Worm (Caenorhabditis elegans) whole organism, L2 larva: ENCODE results near the gene col-155.

ENCODE experiments used
- R02D3.7 ChIP-seq: fragments of 150-350 bp; optimal IDR thresholded peaks from 2 replicates; lab custom pipeline; 2014; ENCODE audit warnings: missing biosample characterization, missing genetic modification characterization
- Y55F3AM.14 ChIP-seq: fragments of 200-800 bp; sonication (Bioruptor generic); optimal IDR thresholded peaks from 2 replicates; lab custom pipeline; 2018; ENCODE audit warnings: mild to moderate bottlenecking, missing genetic modification characterization, missing compliant biosample characterization
- ZK546.5 ChIP-seq: sonication (generic microtip); optimal IDR thresholded peaks from 2 replicates; lab custom pipeline; 2017; ENCODE audit warnings: missing biosample characterization, missing genetic modification characterization
- alr-1 ChIP-seq: fragments of 150-350 bp; optimal IDR thresholded peaks from 2 replicates; lab custom pipeline; 2014; ENCODE audit warnings: missing biosample characterization, missing genetic modification characterization
- aly-2 ChIP-seq: fragments of 150-350 bp; optimal IDR thresholded peaks from 2 replicates; lab custom pipeline; 2014; ENCODE audit warnings: missing biosample characterization, missing genetic modification characterization
- ama-1 ChIP-seq: fragments of 150-350 bp; optimal IDR thresholded peaks from 2 replicates; lab custom pipeline; 2018; ENCODE audit warnings: inconsistent platforms
- blmp-1 ChIP-seq: sonication (generic microtip); optimal IDR thresholded peaks from 2 replicates; lab custom pipeline; 2017; ENCODE audit warnings: missing genetic modification characterization, mild to moderate bottlenecking, missing compliant biosample characterization, antibody characterized with exemption, moderate library complexity; ENCODE audit not compliant: insufficient read depth
- ceh-16 ChIP-seq: fragments of 150-350 bp; optimal IDR thresholded peaks from 2 replicates; lab custom pipeline; 2014; ENCODE audit warnings: missing biosample characterization, missing genetic modification characterization
- ceh-82 ChIP-seq: fragments of 150-350 bp; optimal IDR thresholded peaks from 2 replicates; lab custom pipeline; 2014; ENCODE audit warnings: missing biosample characterization, missing genetic modification characterization
- crh-2 ChIP-seq: sonication (generic microtip); optimal IDR thresholded peaks from 2 replicates; lab custom pipeline; 2017; ENCODE audit warnings: missing biosample characterization, missing genetic modification characterization
- dmd-4 ChIP-seq: sonication (generic microtip); optimal IDR thresholded peaks from 2 replicates; lab custom pipeline; 2017; ENCODE audit warnings: missing biosample characterization, missing genetic modification characterization
- elt-1 ChIP-seq: fragments of 150-350 bp; optimal IDR thresholded peaks from 2 replicates; lab custom pipeline; 2014; ENCODE audit warnings: missing biosample characterization, missing genetic modification characterization
- elt-3 ChIP-seq: sonication (generic microtip); optimal IDR thresholded peaks from 2 replicates; lab custom pipeline; 2017; ENCODE audit warnings: missing biosample characterization, missing genetic modification characterization
- fos-1 ChIP-seq: fragments of 150-350 bp; optimal IDR thresholded peaks from 2 replicates; lab custom pipeline; 2014; ENCODE audit warnings: missing biosample characterization, missing genetic modification characterization
- gmeb-1 ChIP-seq: fragments of 150-350 bp; optimal IDR thresholded peaks from 2 replicates; lab custom pipeline; 2014; ENCODE audit warnings: missing biosample characterization, missing genetic modification characterization
- lin-11 ChIP-seq: fragments of 150-350 bp; sonication (generic microtip); optimal IDR thresholded peaks from 2 replicates; lab custom pipeline; 2014; ENCODE audit warnings: missing biosample characterization, missing genetic modification characterization, inconsistent platforms, mixed read lengths
- lin-13 ChIP-seq: fragments of 150-350 bp; optimal IDR thresholded peaks from 2 replicates; lab custom pipeline; 2014; ENCODE audit warnings: missing biosample characterization, missing genetic modification reagents, missing genetic modification characterization
- lsy-2 ChIP-seq, 2 experiments: fragments of 150-350 bp in 1 of 2; sonication (generic microtip) in 1 of 2; optimal IDR thresholded peaks; 2 replicates each; lab custom pipeline; 2014 to 2017; ENCODE audit warnings: missing biosample characterization in 2 of 2, missing genetic modification characterization in 2 of 2
- mab-5 ChIP-seq: fragments of 150-350 bp; optimal IDR thresholded peaks from 2 replicates; lab custom pipeline; 2014; ENCODE audit warnings: missing biosample characterization, missing genetic modification characterization
- mbf-1 ChIP-seq: sonication (generic microtip); optimal IDR thresholded peaks from 2 replicates; lab custom pipeline; 2017; ENCODE audit warnings: missing biosample characterization, missing genetic modification characterization
- mdl-1 ChIP-seq, 2 experiments: fragments of 150-350 bp in 1 of 2; sonication (generic microtip) in 1 of 2; optimal IDR thresholded peaks; 2 replicates each; lab custom pipeline; 2017; ENCODE audit warnings: missing biosample characterization in 2 of 2, missing genetic modification characterization in 2 of 2
- nhr-10 ChIP-seq: sonication (generic microtip); optimal IDR thresholded peaks from 2 replicates; lab custom pipeline; 2017; ENCODE audit warnings: missing biosample characterization, missing genetic modification characterization
- nhr-11 ChIP-seq: fragments of 150-350 bp; optimal IDR thresholded peaks from 2 replicates; lab custom pipeline; 2014; ENCODE audit warnings: missing biosample characterization, missing genetic modification characterization
- nhr-23 ChIP-seq: fragments of 150-350 bp; optimal IDR thresholded peaks from 2 replicates; lab custom pipeline; 2014; ENCODE audit warnings: missing biosample characterization, missing genetic modification reagents, missing genetic modification characterization
- nhr-25 ChIP-seq: fragments of 150-350 bp; sonication (generic microtip); optimal IDR thresholded peaks from 3 replicates; lab custom pipeline; 2014; ENCODE audit warnings: missing biosample characterization, missing genetic modification characterization
- nhr-6 ChIP-seq: fragments of 150-350 bp; optimal IDR thresholded peaks from 2 replicates; lab custom pipeline; 2014; ENCODE audit warnings: missing biosample characterization, missing genetic modification characterization
- nhr-77 ChIP-seq: fragments of 150-350 bp; optimal IDR thresholded peaks from 2 replicates; lab custom pipeline; 2014; ENCODE audit warnings: missing biosample characterization, missing genetic modification characterization
- peb-1 ChIP-seq: fragments of 150-350 bp; optimal IDR thresholded peaks from 2 replicates; lab custom pipeline; 2014; ENCODE audit warnings: missing biosample characterization, missing genetic modification characterization
- sem-4 ChIP-seq: fragments of 150-350 bp; optimal IDR thresholded peaks from 2 replicates; lab custom pipeline; 2014; ENCODE audit warnings: missing biosample characterization, missing genetic modification reagents, missing genetic modification characterization
- skn-1 ChIP-seq: sonication (generic microtip); optimal IDR thresholded peaks from 2 replicates; lab custom pipeline; 2017; ENCODE audit warnings: missing biosample characterization, missing genetic modification characterization
- sma-3 ChIP-seq: sonication (generic microtip); optimal IDR thresholded peaks from 2 replicates; lab custom pipeline; 2016; ENCODE audit warnings: missing genetic modification reagents, missing genetic modification characterization, missing compliant biosample characterization
- sma-9 ChIP-seq, 2 experiments: fragments of 150-350 bp in 1 of 2; sonication (generic microtip) in 1 of 2; optimal IDR thresholded peaks; 2 replicates each; lab custom pipeline; 2014 to 2016; ENCODE audit warnings: missing genetic modification characterization in 2 of 2, mild to moderate bottlenecking in 1 of 2, missing biosample characterization in 1 of 2, missing compliant biosample characterization in 1 of 2, missing genetic modification reagents in 1 of 2, moderate library complexity in 1 of 2
- snpc-4 ChIP-seq: fragments of 150-350 bp; optimal IDR thresholded peaks from 2 replicates; lab custom pipeline; 2014; ENCODE audit warnings: missing biosample characterization, missing genetic modification characterization
- unc-39 ChIP-seq: fragments of 150-350 bp; optimal IDR thresholded peaks from 2 replicates; lab custom pipeline; 2014; ENCODE audit warnings: missing biosample characterization, missing genetic modification characterization
- unc-55 ChIP-seq: fragments of 150-350 bp; sonication (generic microtip); optimal IDR thresholded peaks from 3 replicates; lab custom pipeline; 2014; ENCODE audit warnings: missing biosample characterization, missing genetic modification reagents, missing genetic modification characterization
- unc-62 ChIP-seq: fragments of 150-350 bp; optimal IDR thresholded peaks from 2 replicates; lab custom pipeline; 2014; ENCODE audit warnings: missing biosample characterization, missing genetic modification reagents, missing genetic modification characterization
- zag-1 ChIP-seq: fragments of 150-350 bp; optimal IDR thresholded peaks from 2 replicates; lab custom pipeline; 2014; ENCODE audit warnings: missing biosample characterization, missing genetic modification characterization
- ztf-11 ChIP-seq: sonication (generic microtip); optimal IDR thresholded peaks from 2 replicates; lab custom pipeline; 2017; ENCODE audit warnings: missing biosample characterization, missing genetic modification characterization
- ztf-4 ChIP-seq: fragments of 150-350 bp; optimal IDR thresholded peaks from 2 replicates; lab custom pipeline; 2014; ENCODE audit warnings: missing biosample characterization, missing genetic modification characterization

The col-155 gene

ce11 chrV:11390394-11390793, 718 bp upstream of the col-155 start, which contains the start of the genes K03B8.11 and K03B8.14:
Gene K03B8.11 (minus strand): TSS chrV:11390494.
Gene K03B8.14 (plus strand): TSS chrV:11390503.
- TF ChIP-seq mab-5 (tag; lab: Kevin White, UChicago) = no peak
- no peak for TF ChIP-seq alr-1 (tag; lab: Kevin White, UChicago)
- TF ChIP-seq ztf-11 (tag; lab: Kevin White, UChicago) = no peak
- TF ChIP-seq blmp-1 (tag; lab: Kevin White, UChicago) = no peak
- no peak for TF ChIP-seq unc-55 (GFP tag; lab: Kevin White, UChicago)
- no peak for TF ChIP-seq ztf-4
- TF ChIP-seq elt-1 = no peak
- no peak for TF ChIP-seq Y55F3AM.14 (GFP tag; lab: Kevin White, UChicago)
- no peak for TF ChIP-seq lsy-2 (tag; optimal IDR thresholded peaks at IDR 0.05; lab: Kevin White, UChicago)
- TF ChIP-seq lin-11 = no peak
- no peak for TF ChIP-seq ceh-16 (tag; lab: Kevin White, UChicago)
- TF ChIP-seq ZK546.5 (tag; lab: Kevin White, UChicago) = no peak
- TF ChIP-seq skn-1 (tag; lab: Kevin White, UChicago) = no peak
- TF ChIP-seq mbf-1 (tag; lab: Kevin White, UChicago) = no peak
- TF ChIP-seq nhr-25 (tag; lab: Kevin White, UChicago) = no peak
- no peak for TF ChIP-seq ceh-82 (tag; lab: Kevin White, UChicago)

DNA sequence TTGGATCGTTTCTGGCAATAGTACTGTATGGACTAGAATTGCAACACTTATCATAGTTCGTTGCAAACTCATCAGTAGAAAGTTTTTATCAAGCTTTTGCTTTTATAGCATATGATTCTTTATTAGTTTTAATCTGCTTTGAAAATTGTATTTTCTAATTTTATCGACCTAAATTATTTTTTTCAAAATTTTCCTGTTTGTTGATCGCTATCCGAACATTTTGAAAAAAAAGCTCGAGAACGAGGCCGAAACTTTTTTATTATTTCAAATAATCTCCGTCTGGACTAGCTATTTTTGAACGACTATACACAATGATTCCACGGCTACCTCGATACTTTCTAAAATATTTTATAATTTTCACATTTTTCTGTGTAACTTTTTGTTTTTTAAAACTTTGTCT, 3.2 kb downstream of the col-155 start, which contains the start of gene F55C10.4:
Gene F55C10.4, plus strand, starts transcription at position 301 of the 400 bp plus-strand sequence.
- TF ChIP-seq skn-1 (tag; lab: Kevin White, UChicago) = no peak
- no peak for TF ChIP-seq blmp-1 (tag; lab: Kevin White, UChicago)
- no peak for TF ChIP-seq ZK546.5 (tag; lab: Kevin White, UChicago)
- TF ChIP-seq sem-4 (tag; lab: Kevin White, UChicago) = no peak
- TF ChIP-seq nhr-10 (tag; lab: Kevin White, UChicago) = no peak
- TF ChIP-seq nhr-23 (tag; lab: Kevin White, UChicago) = no peak
- TF ChIP-seq crh-2 (tag; lab: Kevin White, UChicago) = no peak
- no peak for TF ChIP-seq snpc-4
- no peak for TF ChIP-seq Y55F3AM.14 (GFP tag; lab: Kevin White, UChicago)
- TF ChIP-seq mdl-1 (tag; optimal IDR thresholded peaks at IDR 0.05; lab: Kevin White, UChicago) = no peak
- TF ChIP-seq fos-1 = no peak
- no peak for TF ChIP-seq nhr-77 (tag; lab: Kevin White, UChicago)
- TF ChIP-seq R02D3.7 (tag; lab: Kevin White, UChicago) = no peak
- no peak for TF ChIP-seq dmd-4 (tag; lab: Kevin White, UChicago)
- no peak for TF ChIP-seq ceh-16 (tag; lab: Kevin White, UChicago)
- no peak for TF ChIP-seq elt-3 (tag; lab: Kevin White, UChicago)
- no peak for TF ChIP-seq aly-2 (tag; lab: Kevin White, UChicago)
- TF ChIP-seq unc-39 (tag; lab: Kevin White, UChicago) = no peak
- no peak for TF ChIP-seq lin-13
- no peak for TF ChIP-seq ama-1 (lab: Kevin White, UChicago)

ce11 chrV:11385060-11385459, 4.6 kb downstream of the col-155 start, which contains the start of gene col-154:
Gene col-154 (plus strand): TSS chrV:11385360.
- TF ChIP-seq sma-9 (GFP tag; optimal IDR thresholded peaks at IDR 0.05; lab: Kevin White, UChicago) = no peak
- no peak for TF ChIP-seq sma-9 (tag; optimal IDR thresholded peaks at IDR 0.05; lab: Kevin White, UChicago)
- no peak for TF ChIP-seq zag-1 (tag; lab: Kevin White, UChicago)
- TF ChIP-seq nhr-77 (tag; lab: Kevin White, UChicago) = no peak
- TF ChIP-seq nhr-6 (tag; lab: Kevin White, UChicago) = no peak
- TF ChIP-seq aly-2 (tag; lab: Kevin White, UChicago) = no peak
- no peak for TF ChIP-seq mab-5 (tag; lab: Kevin White, UChicago)
- TF ChIP-seq nhr-25 (tag; lab: Kevin White, UChicago) = no peak
- no peak for TF ChIP-seq peb-1 (tag; lab: Kevin White, UChicago)
- TF ChIP-seq lsy-2 (tag; optimal IDR thresholded peaks at IDR 0.05; lab: Kevin White, UChicago) = no peak
- no peak for TF ChIP-seq sma-3
- no peak for TF ChIP-seq lin-13
- TF ChIP-seq elt-1 = no peak
- TF ChIP-seq nhr-11 (tag; lab: Kevin White, UChicago) = no peak
- TF ChIP-seq unc-55 (GFP tag; lab: Kevin White, UChicago) = no peak
- no peak for TF ChIP-seq snpc-4
- TF ChIP-seq gmeb-1 = no peak
- no peak for TF ChIP-seq ceh-16 (tag; lab: Kevin White, UChicago)
- TF ChIP-seq Y55F3AM.14 (GFP tag; lab: Kevin White, UChicago) = no peak
- TF ChIP-seq unc-62 (GFP tag; lab: Kevin White, UChicago) = no peak
